Fruit fly (Drosophila melanogaster) Kc167 (cell line): Measurements from ENCODE around the gene fon.

ENCODE experiments used
- Myc ChIP-seq: fragments of >200 bp; optimal IDR thresholded peaks from 2 replicates; lab custom pipeline; 2017; ENCODE audit warnings: missing external identifiers
- h ChIP-seq: fragments of >200 bp; optimal IDR thresholded peaks from 3 replicates; lab custom pipeline; 2018; ENCODE audit warnings: missing external identifiers
- insv ChIP-seq: fragments of >200 bp; optimal IDR thresholded peaks from 3 replicates; lab custom pipeline; 2018; ENCODE audit warnings: missing external identifiers
- psq ChIP-seq: fragments of >200 bp; optimal IDR thresholded peaks from 2 replicates; lab custom pipeline; 2017; ENCODE audit warnings: missing external identifiers

DNA sequence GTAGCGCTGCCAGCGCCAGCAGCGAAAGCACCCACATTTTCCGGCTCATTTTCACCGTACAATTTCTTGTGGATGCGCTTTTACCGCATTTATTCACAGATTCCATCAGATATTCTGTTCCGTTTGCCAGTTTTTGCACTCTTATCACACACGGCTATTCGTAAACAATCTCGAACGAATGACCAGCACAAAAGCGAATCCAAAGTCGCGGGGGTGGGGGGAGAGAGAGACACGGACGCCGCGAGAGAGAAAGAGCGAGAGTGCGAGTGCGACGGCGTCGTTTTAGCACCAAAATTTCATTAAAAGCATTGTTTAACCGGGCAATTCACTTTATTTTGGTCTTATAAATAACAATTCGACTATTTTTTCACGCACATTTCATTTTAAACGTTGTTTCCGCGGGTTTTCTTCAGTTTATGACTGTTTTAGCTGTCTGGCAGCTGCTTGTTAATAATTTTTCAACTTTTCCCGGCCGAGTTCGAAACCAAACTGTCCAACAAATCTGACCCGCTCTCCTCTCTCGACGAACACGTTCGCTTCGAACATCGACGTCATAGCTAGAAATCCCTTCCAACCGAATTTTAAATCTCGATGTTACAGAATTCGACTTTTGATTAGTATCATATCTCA, 23.2 kb downstream of the fon start, which contains the start of gene dnt:
- TF ChIP-seq insv (lab: Kevin White, UChicago) (no peak), psq (lab: Kevin White, UChicago) (peak; percentile 71), h (no peak), Myc (no peak)
